Fruit fly (Drosophila melanogaster): ENCODE measurements around the gene nau.
A peak's percentile ranks its signal among the peaks of the same experiment; 100 is the strongest.

nau gene

dm6 chr3R:23757912-23758607, 39.9 kb upstream of the nau start, which contains the start of the genes PTPMT1 and Hrd3 (continued):
- TF ChIP-seq HLHmδ (GFP tag; optimal IDR thresholded peaks at IDR 0.05), result no peak
- no peak for TF ChIP-seq CG34224 (GFP tag; IDR thresholded peaks at IDR 0.05; ENCODE audit: partially characterized antibody)
- peak; percentile 65 for TF ChIP-seq CG4360 (GFP tag; IDR thresholded peaks at IDR 0.05)
- TF ChIP-seq CG10959 (GFP tag; IDR thresholded peaks at IDR 0.05), result peak; percentile 92
- peak in 1 of 2 experiments; percentile 95 for TF ChIP-seq Dfd (GFP tag; optimal IDR thresholded peaks at IDR 0.05)
- TF ChIP-seq cato (GFP tag; optimal IDR thresholded peaks at IDR 0.05; ENCODE audit: borderline replicate concordance), result peak; percentile 98
- TF ChIP-seq fd3F (GFP tag; optimal IDR thresholded peaks at IDR 0.05), result peak; percentile 98
- peak; percentile 97 for TF ChIP-seq CHES-1-like (GFP tag; optimal IDR thresholded peaks at IDR 0.05)
- TF ChIP-seq CG9817 (tag; optimal IDR thresholded peaks at IDR 0.05), result peak; percentile 98
- TF ChIP-seq mld (GFP tag; IDR thresholded peaks at IDR 0.05; ENCODE audit: partially characterized antibody), result no peak
- peak; percentile 86 for TF ChIP-seq Taf1 (GFP tag; IDR thresholded peaks at IDR 0.05)
- peak; percentile 93 for TF ChIP-seq kah (GFP tag; optimal IDR thresholded peaks at IDR 0.05)
- peak; percentile 64 for TF ChIP-seq BEAF-32 (GFP tag; optimal IDR thresholded peaks at IDR 0.05)
- TF ChIP-seq Aef1 (GFP tag; IDR thresholded peaks at IDR 0.05), result peak; percentile 95
- TF ChIP-seq CG11093 (GFP tag; IDR thresholded peaks at IDR 0.05), result peak; percentile 97
- peak; percentile 93 for TF ChIP-seq Bdp1 (GFP tag; optimal IDR thresholded peaks at IDR 0.05)
- TF ChIP-seq danr (GFP tag; IDR thresholded peaks at IDR 0.05), result peak; percentile 93
- TF ChIP-seq gro (GFP tag; optimal IDR thresholded peaks at IDR 0.05), result peak; percentile 97
- peak; percentile 90 for TF ChIP-seq CG31224 (GFP tag; IDR thresholded peaks at IDR 0.05)
- TF ChIP-seq nmo (GFP tag; optimal IDR thresholded peaks at IDR 0.05), result peak; percentile 100
- TF ChIP-seq CG33213 (GFP tag; optimal IDR thresholded peaks at IDR 0.05), result peak; percentile 94
- TF ChIP-seq peb (GFP tag; IDR thresholded peaks at IDR 0.05), result peak; percentile 93
- TF ChIP-seq CG11085 (GFP tag; IDR thresholded peaks at IDR 0.05), result peak; percentile 93
- peak; percentile 83 for TF ChIP-seq ERR (GFP tag; optimal IDR thresholded peaks at IDR 0.05)
- peak; percentile 92 for TF ChIP-seq stc (GFP tag; IDR thresholded peaks at IDR 0.05)
- peak; percentile 99 for TF ChIP-seq Meics (GFP tag; optimal IDR thresholded peaks at IDR 0.05)
- peak; percentile 99 for TF ChIP-seq zfh2 (GFP tag; optimal IDR thresholded peaks at IDR 0.05)
- TF ChIP-seq CG30020 (tag; optimal IDR thresholded peaks at IDR 0.05), result peak; percentile 92
- peak; percentile 98 for TF ChIP-seq Dek (tag; optimal IDR thresholded peaks at IDR 0.05)
- TF ChIP-seq Camta (GFP tag; optimal IDR thresholded peaks at IDR 0.05), result peak; percentile 97
- peak; percentile 91 for TF ChIP-seq CG7271 (tag; optimal IDR thresholded peaks at IDR 0.05)
- no peak for TF ChIP-seq hb (GFP tag; IDR thresholded peaks at IDR 0.05; ENCODE audit: partially characterized antibody)
- 0 out of 4 replicates have a peak, but pooled peaks have one; percentile 32 for TF ChIP-seq Dll (GFP tag; IDR thresholded peaks at IDR 0.05; ENCODE audit: partially characterized antibody)
- TF ChIP-seq Usf (GFP tag; optimal IDR thresholded peaks at IDR 0.05), result peak; percentile 99
- TF ChIP-seq CG8089 (GFP tag; optimal IDR thresholded peaks at IDR 0.05), result peak; percentile 94
- peak; percentile 94; the same call in 2 of the 3 replicates for TF ChIP-seq otp (GFP tag; IDR thresholded peaks at IDR 0.05)
- TF ChIP-seq tgo (GFP tag; IDR thresholded peaks at IDR 0.05), result peak; percentile 96
- TF ChIP-seq so (GFP tag; IDR thresholded peaks at IDR 0.05), result peak; percentile 95
- TF ChIP-seq Poxn (GFP tag; IDR thresholded peaks at IDR 0.05), result peak; percentile 88
- peak; percentile 87 for TF ChIP-seq Ravus (GFP tag; IDR thresholded peaks at IDR 0.05)
- TF ChIP-seq CG9609 (GFP tag; optimal IDR thresholded peaks at IDR 0.05), result peak; percentile 96
- TF ChIP-seq tap (tag; optimal IDR thresholded peaks at IDR 0.05), result peak; percentile 96
- peak; percentile 92 for TF ChIP-seq en (GFP tag; optimal IDR thresholded peaks at IDR 0.05)
- TF ChIP-seq org-1 (GFP tag; optimal IDR thresholded peaks at IDR 0.05), result peak; percentile 98
- TF ChIP-seq MESR4 (GFP tag; optimal IDR thresholded peaks at IDR 0.05), result peak; percentile 29
- peak; percentile 98 for TF ChIP-seq mam (GFP tag; optimal IDR thresholded peaks at IDR 0.05)
- peak; percentile 96 for TF ChIP-seq CG12299 (tag; optimal IDR thresholded peaks at IDR 0.05)
- peak; percentile 92 for TF ChIP-seq Awh (GFP tag; IDR thresholded peaks at IDR 0.05)
- peak; percentile 97 for TF ChIP-seq Fer3 (tag; optimal IDR thresholded peaks at IDR 0.05)
- TF ChIP-seq Lpt (GFP tag; optimal IDR thresholded peaks at IDR 0.05), result no peak
